Fruit fly (Drosophila melanogaster) S2 (cell line): ENCODE results near the gene Prp40.

ENCODE experiments used
- CG8478 ChIP-seq: fragments of >200 bp; optimal IDR thresholded peaks from 2 replicates; lab custom pipeline; 2018
- CTCF ChIP-seq, 2 experiments: fragments of >200 bp; optimal IDR thresholded peaks; 2 replicates each; lab custom pipeline; 2018

dm6 chr2L:3041918-3042615, 19.0 kb downstream of the Prp40 start, which contains the start of gene CG17261:
- no peak for TF ChIP-seq CG8478 (lab: Kevin White, UChicago)
- no peak for TF ChIP-seq CTCF (optimal IDR thresholded peaks at IDR 0.05; lab: Kevin White, UChicago)
